Fruit fly (Drosophila melanogaster) Kc167 (cell line): ENCODE data around the gene mRpS11.

Experiments
- Sin3A ChIP-seq: fragments of >200 bp; optimal IDR thresholded peaks from 2 replicates; lab custom pipeline; 2018; ENCODE audit warnings: missing external identifiers
- ttk ChIP-seq: sonication (Bioruptor generic); optimal IDR thresholded peaks from 2 replicates; lab custom pipeline; 2017; ENCODE audit warnings: missing external identifiers

DNA sequence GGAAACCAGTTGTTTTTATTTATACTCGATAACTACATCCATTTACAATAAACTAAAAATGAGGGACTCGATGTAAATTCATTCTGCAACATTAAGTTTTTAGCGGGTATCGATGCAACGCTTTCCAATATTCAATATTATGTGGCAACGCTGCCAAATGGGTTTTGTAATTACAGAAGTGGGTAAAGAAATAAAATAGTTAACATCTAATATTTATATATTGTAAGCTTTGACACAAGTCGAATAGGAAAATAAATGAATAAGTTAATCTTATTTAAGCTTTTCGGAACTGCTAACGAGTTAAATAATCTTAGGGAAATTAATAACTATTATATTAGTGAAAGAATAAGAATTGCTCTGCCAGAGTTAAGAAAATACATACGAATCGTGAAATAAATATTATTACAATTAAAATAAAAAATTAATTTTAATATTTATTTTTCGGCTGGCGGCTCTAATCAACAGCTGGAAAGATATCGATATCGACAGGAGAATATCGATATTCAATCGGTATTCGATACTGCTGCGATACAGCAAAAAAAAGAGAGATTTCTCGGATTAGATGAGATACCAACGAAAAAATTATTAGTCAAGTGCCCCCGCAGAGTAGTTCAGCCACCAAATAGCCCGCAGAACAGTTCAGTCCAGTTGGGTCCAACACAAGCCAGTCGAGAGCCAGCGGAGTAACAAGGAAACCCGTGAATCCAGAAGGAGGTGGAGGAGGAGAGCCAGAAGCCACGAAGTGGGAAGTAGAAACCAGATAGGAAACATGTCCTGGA, 12.7 kb downstream of the mRpS11 start, which contains the start of gene GckIII:
- TF ChIP-seq Sin3A (lab: Kevin White, UChicago) (no peak), ttk (no peak)
